Fruit fly (Drosophila melanogaster) whole organism: ENCODE data around the gene CG5568.

Experiments used
- CG8478 ChIP-seq: fragments of >200 bp; optimal IDR thresholded peaks from 2 replicates; lab custom pipeline; 2018; ENCODE audit warnings: inconsistent platforms
- Dll ChIP-seq: fragments of >200 bp; optimal IDR thresholded peaks from 2 replicates; lab custom pipeline; 2017
- EcR ChIP-seq, 2 experiments: fragments of >200 bp; optimal IDR thresholded peaks; 2 replicates each; lab custom pipeline; 2017; ENCODE audit warnings: missing biosample characterization in 2 of 2, missing genetic modification characterization in 2 of 2, missing genetic modification reagents in 2 of 2
- pan ChIP-seq: fragments of >200 bp; optimal IDR thresholded peaks from 2 replicates; lab custom pipeline; 2017
- psq ChIP-seq: fragments of >200 bp; optimal IDR thresholded peaks from 2 replicates; lab custom pipeline; 2017
- usp ChIP-seq: fragments of >200 bp; optimal IDR thresholded peaks from 2 replicates; lab custom pipeline; 2017; ENCODE audit warnings: missing biosample characterization, missing genetic modification characterization, mixed read lengths

The CG5568 gene

dm6 chr3L:5897228-5897688, 26.0 kb downstream of the CG5568 start, which contains the start of the genes PolE2 and CG5592:
TSS of gene PolE2 (minus strand) at chr3L:5897435.
TSS of gene CG5592 (plus strand) at chr3L:5897638.
- TF ChIP-seq EcR (GFP tag; optimal IDR thresholded peaks at IDR 0.05; lab: Kevin White, UChicago) (no peak), Dll (lab: Kevin White, UChicago) (no peak), pan (lab: Kevin White, UChicago) (no peak), usp (GFP tag; lab: Kevin White, UChicago) (no peak), psq (lab: Kevin White, UChicago) (no peak), CG8478 (lab: Kevin White, UChicago) (no peak)

- TF ChIP-seq Dll (lab: Kevin White, UChicago): no peak
- TF ChIP-seq psq (lab: Kevin White, UChicago): no peak
Observed at dm6 chr3L:5899305-5899704, 28.0 kb downstream of the CG5568 start, which contains the start of gene CG32409. TSS of gene CG32409 (plus strand) at chr3L:5899528.

- no peak for TF ChIP-seq psq (lab: Kevin White, UChicago)
- TF ChIP-seq Dll (lab: Kevin White, UChicago): no peak
- TF ChIP-seq usp (GFP tag; lab: Kevin White, UChicago): no peak
- no peak for TF ChIP-seq CG8478 (lab: Kevin White, UChicago)
- no peak for TF ChIP-seq EcR (GFP tag; optimal IDR thresholded peaks at IDR 0.05; lab: Kevin White, UChicago)
Observed at dm6 chr3L:5902189-5902765, 31.0 kb downstream of the CG5568 start, which contains the start of gene QC. TSS of gene QC (minus strand) at chr3L:5902456.

dm6 chr3L:5903955-5904354, 32.7 kb downstream of the CG5568 start, which contains the start of gene CG32413:
TSS of gene CG32413 (minus strand) at chr3L:5904055.
- TF ChIP-seq Dll (lab: Kevin White, UChicago): no peak
- TF ChIP-seq usp (GFP tag; lab: Kevin White, UChicago): no peak
- no peak for TF ChIP-seq psq (lab: Kevin White, UChicago)
- no peak for TF ChIP-seq pan (lab: Kevin White, UChicago)
- TF ChIP-seq CG8478 (lab: Kevin White, UChicago): no peak
- TF ChIP-seq EcR (GFP tag; optimal IDR thresholded peaks at IDR 0.05; lab: Kevin White, UChicago): no peak

- TF ChIP-seq pan (lab: Kevin White, UChicago) (no peak), Dll (lab: Kevin White, UChicago) (no peak), CG8478 (lab: Kevin White, UChicago) (no peak), psq (lab: Kevin White, UChicago) (no peak)
Observed at dm6 chr3L:5906599-5906998, 35.3 kb downstream of the CG5568 start, which contains the start of gene CG10486. TSS of gene CG10486 (minus strand) at chr3L:5906699.

- TF ChIP-seq CG8478 (lab: Kevin White, UChicago): no peak
- no peak for TF ChIP-seq pan (lab: Kevin White, UChicago)
Observed at dm6 chr3L:5907077-5907476, 35.8 kb downstream of the CG5568 start, which contains the start of gene CG13288. TSS of gene CG13288 (plus strand) at chr3L:5907381.

- TF ChIP-seq psq (lab: Kevin White, UChicago) (no peak), EcR (GFP tag; optimal IDR thresholded peaks at IDR 0.05; lab: Kevin White, UChicago) (no peak), Dll (lab: Kevin White, UChicago) (no peak), CG8478 (lab: Kevin White, UChicago) (no peak), pan (lab: Kevin White, UChicago) (no peak), usp (GFP tag; lab: Kevin White, UChicago) (no peak)
Observed at dm6 chr3L:5920778-5921177, 49.5 kb downstream of the CG5568 start.

dm6 chr3L:5921216-5921615, 49.9 kb downstream of the CG5568 start, which contains the start of gene PXo:
TSS of gene PXo (minus strand) at chr3L:5921316.
- TF ChIP-seq CG8478 (lab: Kevin White, UChicago) (no peak), pan (lab: Kevin White, UChicago) (no peak), usp (GFP tag; lab: Kevin White, UChicago) (no peak), Dll (lab: Kevin White, UChicago) (no peak), EcR (GFP tag; optimal IDR thresholded peaks at IDR 0.05; lab: Kevin White, UChicago) (no peak), psq (lab: Kevin White, UChicago) (no peak)

- TF ChIP-seq Dll (lab: Kevin White, UChicago): no peak
- TF ChIP-seq usp (GFP tag; lab: Kevin White, UChicago): no peak
- TF ChIP-seq CG8478 (lab: Kevin White, UChicago): no peak
- no peak for TF ChIP-seq EcR (GFP tag; optimal IDR thresholded peaks at IDR 0.05; lab: Kevin White, UChicago)
- TF ChIP-seq psq (lab: Kevin White, UChicago): no peak
- no peak for TF ChIP-seq pan (lab: Kevin White, UChicago)
Observed at dm6 chr3L:5922005-5922685, 50.8 kb downstream of the CG5568 start, which contains the start of gene CG32407. TSS of gene CG32407 (plus strand) at chr3L:5922055.
